Worm (Caenorhabditis elegans) whole organism, L4 larva: ENCODE data around the gene basl-1.
A peak's percentile ranks its signal among the peaks of the same experiment; 100 is the strongest.

Experiments
- D1046.2 ChIP-seq: fragments of 200-800 bp; sonication (Bioruptor generic); IDR thresholded peaks from 2 replicates; pipeline ENCODE4 v1.3.6; 2022; ENCODE audit warnings: missing genetic modification characterization, missing compliant biosample characterization
- F37D6.2 ChIP-seq: sonication (generic microtip); optimal IDR thresholded peaks from 2 replicates; lab custom pipeline; 2016; ENCODE audit warnings: mild to moderate bottlenecking, missing genetic modification characterization, missing compliant biosample characterization
- Y105C5A.15 ChIP-seq: fragments of 200-800 bp; sonication (Bioruptor generic); IDR thresholded peaks from 2 replicates; pipeline ENCODE4 v1.3.6; 2022; ENCODE audit warnings: missing genetic modification characterization, missing compliant biosample characterization
- aly-2 ChIP-seq: sonication (generic microtip); optimal IDR thresholded peaks from 2 replicates; lab custom pipeline; 2018; ENCODE audit warnings: missing biosample characterization, missing genetic modification characterization
- ama-1 ChIP-seq: fragments of 150-350 bp; optimal IDR thresholded peaks from 2 replicates; lab custom pipeline; 2014; ENCODE audit warnings: inconsistent platforms, mixed read lengths
- ceh-28 ChIP-seq: fragments of 150-350 bp; optimal IDR thresholded peaks from 2 replicates; lab custom pipeline; 2014; ENCODE audit warnings: missing biosample characterization, missing genetic modification reagents, missing genetic modification characterization
- ceh-32 ChIP-seq: sonication (generic microtip); optimal IDR thresholded peaks from 2 replicates; lab custom pipeline; 2016; ENCODE audit warnings: mild to moderate bottlenecking, missing genetic modification characterization, missing compliant biosample characterization; ENCODE audit not compliant: poor library complexity
- ceh-44 ChIP-seq: fragments of 200-800 bp; sonication (Bioruptor generic); IDR thresholded peaks from 2 replicates; pipeline ENCODE4 v1.3.6; 2022; ENCODE audit warnings: missing genetic modification reagents, missing genetic modification characterization, missing compliant biosample characterization
- ceh-82 ChIP-seq: sonication (generic microtip); optimal IDR thresholded peaks from 2 replicates; lab custom pipeline; 2017; ENCODE audit warnings: missing biosample characterization, missing genetic modification characterization
- daf-12 ChIP-seq: fragments of 150-350 bp; optimal IDR thresholded peaks from 2 replicates; lab custom pipeline; 2014; ENCODE audit warnings: missing biosample characterization, missing genetic modification reagents, missing genetic modification characterization
- daf-16 ChIP-seq, 3 experiments: sonication (generic microtip); optimal IDR thresholded peaks; 2 replicates each; lab custom pipeline; 2016 to 2017; ENCODE audit warnings: missing genetic modification characterization in 3 of 3, missing genetic modification reagents in 3 of 3, mild to moderate bottlenecking in 2 of 3, missing compliant biosample characterization in 2 of 3, missing biosample characterization in 1 of 3, moderate library complexity in 1 of 3
- dmd-6 ChIP-seq: fragments of 200-800 bp; sonication (Bioruptor generic); IDR thresholded peaks from 2 replicates; pipeline ENCODE4 v1.3.6; 2022; ENCODE audit warnings: missing genetic modification reagents, missing genetic modification characterization, missing compliant biosample characterization
- dmd-8 ChIP-seq: fragments of 200-800 bp; sonication (Bioruptor generic); IDR thresholded peaks from 2 replicates; pipeline ENCODE4 v1.3.6; 2022; ENCODE audit warnings: missing genetic modification characterization, missing compliant biosample characterization
- duxl-1 ChIP-seq: sonication (generic microtip); optimal IDR thresholded peaks from 2 replicates; lab custom pipeline; 2016; ENCODE audit warnings: mild to moderate bottlenecking, missing genetic modification characterization, moderate library complexity, missing compliant biosample characterization; ENCODE audit not compliant: poor library complexity
- dve-1 ChIP-seq: sonication (generic microtip); optimal IDR thresholded peaks from 2 replicates; lab custom pipeline; 2017; ENCODE audit warnings: antibody characterized with exemption, mild to moderate bottlenecking, missing genetic modification characterization, missing compliant biosample characterization; ENCODE audit not compliant: insufficient read depth
- fos-1 ChIP-seq: fragments of 150-350 bp; optimal IDR thresholded peaks from 2 replicates; lab custom pipeline; 2014; ENCODE audit warnings: missing biosample characterization, missing genetic modification characterization
- hlh-30 ChIP-seq: sonication (generic microtip); optimal IDR thresholded peaks from 2 replicates; lab custom pipeline; 2017; ENCODE audit warnings: antibody characterized with exemption, mild to moderate bottlenecking, missing genetic modification characterization, missing compliant biosample characterization; ENCODE audit not compliant: insufficient read depth
- lin-39 ChIP-seq: fragments of 150-350 bp; optimal IDR thresholded peaks from 2 replicates; lab custom pipeline; 2014; ENCODE audit warnings: missing biosample characterization, missing genetic modification reagents, missing genetic modification characterization
- madf-9 ChIP-seq: fragments of 200-800 bp; sonication (Bioruptor generic); conservative IDR thresholded peaks from 2 replicates; pipeline ENCODE4 v1.3.6; 2022; ENCODE audit warnings: missing genetic modification reagents, missing genetic modification characterization, missing compliant biosample characterization
- mdl-1 ChIP-seq, 2 experiments: fragments of 150-350 bp in 1 of 2; sonication (generic microtip) in 1 of 2; optimal IDR thresholded peaks; 2 replicates each; lab custom pipeline; 2014 to 2017; ENCODE audit warnings: missing biosample characterization in 2 of 2, missing genetic modification characterization in 2 of 2
- mdt-29 ChIP-seq: fragments of 200-800 bp; sonication (Bioruptor generic); IDR thresholded peaks from 2 replicates; pipeline ENCODE4 v1.3.6; 2022; ENCODE audit warnings: missing genetic modification reagents, missing genetic modification characterization, missing compliant biosample characterization
- mep-1 ChIP-seq: fragments of 150-350 bp; sonication (generic microtip); optimal IDR thresholded peaks from 3 replicates; lab custom pipeline; 2014; ENCODE audit warnings: missing biosample characterization, missing genetic modification characterization
- mes-2 ChIP-seq: sonication (generic microtip); optimal IDR thresholded peaks from 2 replicates; lab custom pipeline; 2016; ENCODE audit warnings: missing genotype, mild to moderate bottlenecking, missing genetic modification characterization, missing compliant biosample characterization; ENCODE audit not compliant: poor library complexity, severe bottlenecking
- mxl-2 ChIP-seq: fragments of 200-800 bp; sonication (Bioruptor generic); conservative IDR thresholded peaks from 2 replicates; pipeline ENCODE4 v1.3.6; 2022; ENCODE audit warnings: missing genetic modification reagents, missing genetic modification characterization, missing compliant biosample characterization
- mxl-3 ChIP-seq: fragments of 200-800 bp; sonication (Bioruptor generic); optimal IDR thresholded peaks from 2 replicates; lab custom pipeline; 2018; ENCODE audit warnings: mild to moderate bottlenecking, missing genetic modification characterization, missing compliant biosample characterization
- nhr-28 ChIP-seq: fragments of 150-350 bp; optimal IDR thresholded peaks from 2 replicates; lab custom pipeline; 2014; ENCODE audit warnings: missing biosample characterization, missing genetic modification characterization
- nhr-41 ChIP-seq: fragments of 200-800 bp; sonication (Bioruptor generic); IDR thresholded peaks from 2 replicates; pipeline ENCODE4 v1.3.6; 2022; ENCODE audit warnings: missing genetic modification reagents, missing genetic modification characterization, missing compliant biosample characterization
- nhr-77 ChIP-seq: fragments of 150-350 bp; optimal IDR thresholded peaks from 2 replicates; lab custom pipeline; 2014; ENCODE audit warnings: missing biosample characterization, missing genetic modification characterization
- php-3 ChIP-seq: fragments of 200-800 bp; sonication (Bioruptor generic); IDR thresholded peaks from 2 replicates; pipeline ENCODE4 v1.3.6; 2022; ENCODE audit warnings: missing genetic modification reagents, missing genetic modification characterization, missing compliant biosample characterization
- pqm-1 ChIP-seq: sonication (generic microtip); optimal IDR thresholded peaks from 2 replicates; lab custom pipeline; 2017; ENCODE audit warnings: missing biosample characterization, missing genetic modification characterization
- set-16 ChIP-seq: fragments of 200-800 bp; sonication (Bioruptor generic); IDR thresholded peaks from 2 replicates; pipeline ENCODE4 v1.3.6; 2022; ENCODE audit warnings: missing genetic modification reagents, missing genetic modification characterization, missing compliant biosample characterization
- spr-3 ChIP-seq: fragments of 200-800 bp; sonication (Bioruptor generic); optimal IDR thresholded peaks from 2 replicates; lab custom pipeline; 2018; ENCODE audit warnings: mild to moderate bottlenecking, missing genetic modification characterization, missing compliant biosample characterization
- zip-11 ChIP-seq: fragments of 200-800 bp; sonication (Bioruptor generic); IDR thresholded peaks from 2 replicates; pipeline ENCODE4 v1.3.6; 2022; ENCODE audit warnings: missing genetic modification characterization, missing compliant biosample characterization

Gene basl-1

ce11 chrIII:5603439-5603986 is 11.2 kb upstream of the basl-1 start, which contains the start of gene madf-11 (continued):
- TF ChIP-seq D1046.2, result 0 out of 2 replicates have a peak, but pooled peaks have one; percentile 23
- no peak for TF ChIP-seq mdt-29 (GFP tag; lab: Robert Waterston, UW)
- peak; percentile 79 for TF ChIP-seq mxl-3 (GFP tag; lab: Kevin White, UChicago)
- TF ChIP-seq ceh-28 (tag; lab: Kevin White, UChicago), result peak; percentile 42
- no peak for TF ChIP-seq nhr-41 (GFP tag; lab: Robert Waterston, UW)
- TF ChIP-seq Y105C5A.15 (GFP tag; lab: Robert Waterston, UW), result no peak
- TF ChIP-seq mdl-1 (tag; optimal IDR thresholded peaks at IDR 0.05; lab: Kevin White, UChicago), result peak in 1 of 2 experiments; percentile 70
- TF ChIP-seq zip-11 (GFP tag; lab: Robert Waterston, UW), result no peak
- TF ChIP-seq nhr-77, result peak; percentile 82

DNA sequence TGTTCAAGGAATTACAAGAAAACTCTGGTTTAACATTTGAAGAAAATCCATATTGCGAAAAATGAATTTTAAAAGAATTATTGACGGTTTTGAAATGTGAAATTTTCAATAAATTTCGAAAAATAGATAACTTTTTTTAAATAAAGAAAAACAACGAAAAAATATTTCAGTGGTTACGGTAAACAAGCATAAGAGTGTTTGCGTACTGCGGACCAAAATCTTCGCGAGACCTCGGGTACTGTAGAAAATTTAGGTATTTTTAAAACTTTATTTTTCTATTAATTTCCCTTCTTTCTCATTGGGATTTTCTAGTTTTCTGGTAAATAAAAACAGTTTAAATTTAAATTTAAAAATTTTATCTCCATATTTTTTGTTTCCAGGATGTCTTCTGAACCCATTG is 10.7 kb upstream of the basl-1 start, which contains the start of gene xnd-1:
xnd-1 (plus strand) TSS at position 381 of the 400 bp plus-strand sequence.
- TF ChIP-seq ceh-32 (tag; lab: Kevin White, UChicago) (no peak), mep-1 (tag; lab: Kevin White, UChicago) (no peak), F37D6.2 (tag; lab: Kevin White, UChicago) (no peak), dmd-6 (GFP tag; lab: Robert Waterston, UW) (no peak), ceh-44 (GFP tag; lab: Robert Waterston, UW) (no peak), ceh-82 (tag; lab: Kevin White, UChicago) (no peak), fos-1 (tag; lab: Kevin White, UChicago) (no peak), mes-2 (tag; lab: Kevin White, UChicago) (no peak), lin-39 (no peak)

DNA sequence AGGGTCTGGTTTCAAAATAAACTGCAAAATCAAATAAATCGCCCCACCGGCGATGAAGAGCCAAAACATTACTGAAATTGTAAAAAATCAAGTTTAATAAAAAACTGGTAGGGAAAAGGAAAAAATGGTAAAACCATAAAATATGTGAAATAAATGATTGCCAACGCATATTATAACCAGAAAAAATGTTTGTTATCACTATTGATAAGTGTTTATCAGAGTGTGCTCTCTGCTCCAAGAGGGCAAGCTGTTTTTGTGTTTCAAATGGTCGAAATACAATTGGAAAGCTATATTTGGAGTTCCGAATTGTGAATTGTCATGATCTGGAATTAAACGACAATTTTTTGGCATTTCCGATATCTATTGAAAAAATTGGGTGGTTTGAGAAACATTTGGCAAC is 4.5 kb upstream of the basl-1 start, which contains the start of gene C05D2.8:
C05D2.8 (minus strand) TSS at position 71 of the 400 bp plus-strand sequence.
- TF ChIP-seq dve-1 (tag; lab: Kevin White, UChicago) (peak; percentile 35), aly-2 (tag; lab: Kevin White, UChicago) (no peak), pqm-1 (tag; lab: Kevin White, UChicago) (peak; percentile 83), nhr-28 (peak; percentile 66), php-3 (GFP tag; lab: Robert Waterston, UW) (0 out of 2 replicates have a peak, but pooled peaks have one; percentile 39), madf-9 (no peak), daf-12 (tag; lab: Kevin White, UChicago) (no peak), dmd-8 (no peak), daf-16 (GFP tag; optimal IDR thresholded peaks at IDR 0.05; lab: Kevin White, UChicago) (no peak), daf-16 (tag; optimal IDR thresholded peaks at IDR 0.05; lab: Kevin White, UChicago) (peak; percentile 71)

DNA sequence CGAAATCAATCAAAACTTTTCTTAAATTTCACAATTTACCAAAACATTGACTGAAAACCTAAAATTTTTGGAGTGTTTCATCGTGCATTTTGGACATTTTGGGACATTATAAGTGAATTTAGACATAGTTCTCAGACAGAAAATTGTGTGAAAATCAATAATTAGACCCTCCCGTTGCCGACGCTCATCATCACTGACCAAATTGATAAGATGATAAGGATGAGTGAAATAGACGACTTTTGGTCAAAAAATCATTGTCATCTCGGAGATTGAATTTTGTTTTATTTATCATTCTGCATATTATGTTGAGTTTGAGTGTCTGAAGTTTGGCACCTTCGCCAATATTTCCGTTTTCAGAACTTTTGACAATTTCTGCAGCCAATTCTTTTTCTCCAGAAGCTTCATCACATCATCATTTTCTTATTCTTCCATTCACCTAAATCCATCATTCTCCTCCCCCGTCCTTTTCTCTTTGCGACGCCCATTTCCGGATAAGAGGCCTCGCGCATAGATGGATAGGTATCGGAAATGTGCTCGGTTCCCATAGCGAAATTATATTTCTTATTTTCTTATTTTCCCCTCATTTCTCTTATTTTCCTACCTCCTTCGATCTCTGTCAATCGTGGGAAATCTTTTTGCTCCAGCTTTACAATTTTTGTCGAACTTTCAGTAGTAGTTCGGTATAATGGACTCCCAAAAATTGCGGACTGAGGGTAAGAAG is 3.0 kb upstream of the basl-1 start, which contains the start of gene bas-1:
bas-1 (plus strand) TSS at position 671 of the 721 bp plus-strand sequence.
- TF ChIP-seq mes-2 (tag; lab: Kevin White, UChicago) (no peak), dmd-8 (no peak), duxl-1 (tag; lab: Kevin White, UChicago) (no peak), mep-1 (tag; lab: Kevin White, UChicago) (no peak), pqm-1 (tag; lab: Kevin White, UChicago) (peak; percentile 53), nhr-41 (GFP tag; lab: Robert Waterston, UW) (no peak), set-16 (GFP tag; lab: Robert Waterston, UW) (no peak), mxl-3 (GFP tag; lab: Kevin White, UChicago) (no peak), daf-16 (GFP tag; optimal IDR thresholded peaks at IDR 0.05; lab: Kevin White, UChicago) (no peak), daf-16 (tag; optimal IDR thresholded peaks at IDR 0.05; lab: Kevin White, UChicago) (peak; percentile 42), ama-1 (lab: Kevin White, UChicago) (no peak), mxl-2 (no peak), hlh-30 (tag; lab: Kevin White, UChicago) (no peak), spr-3 (GFP tag; lab: Kevin White, UChicago) (no peak), zip-11 (GFP tag; lab: Robert Waterston, UW) (no peak), dve-1 (tag; lab: Kevin White, UChicago) (peak; percentile 29)
- TF ChIP-seq, all 104 proteins: peak for 3
